Worm (Caenorhabditis elegans) whole organism, L2 larva: ENCODE results near the gene F07H5.7.
A peak's percentile ranks its signal among the peaks of the same experiment; 100 is the strongest.

ENCODE experiments used
- C34F6.9 ChIP-seq: fragments of 150-350 bp; optimal IDR thresholded peaks from 2 replicates; lab custom pipeline; 2014; ENCODE audit warnings: missing biosample characterization, missing genetic modification characterization
- F13H6.1 ChIP-seq: sonication (generic microtip); optimal IDR thresholded peaks from 2 replicates; lab custom pipeline; 2016; ENCODE audit warnings: missing genetic modification characterization, missing compliant biosample characterization
- R02D3.7 ChIP-seq: fragments of 150-350 bp; optimal IDR thresholded peaks from 2 replicates; lab custom pipeline; 2014; ENCODE audit warnings: missing biosample characterization, missing genetic modification characterization
- Y55F3AM.14 ChIP-seq: fragments of 200-800 bp; sonication (Bioruptor generic); optimal IDR thresholded peaks from 2 replicates; lab custom pipeline; 2018; ENCODE audit warnings: mild to moderate bottlenecking, missing genetic modification characterization, missing compliant biosample characterization
- ZK546.5 ChIP-seq: sonication (generic microtip); optimal IDR thresholded peaks from 2 replicates; lab custom pipeline; 2017; ENCODE audit warnings: missing biosample characterization, missing genetic modification characterization
- alr-1 ChIP-seq: fragments of 150-350 bp; optimal IDR thresholded peaks from 2 replicates; lab custom pipeline; 2014; ENCODE audit warnings: missing biosample characterization, missing genetic modification characterization
- aly-2 ChIP-seq: fragments of 150-350 bp; optimal IDR thresholded peaks from 2 replicates; lab custom pipeline; 2014; ENCODE audit warnings: missing biosample characterization, missing genetic modification characterization
- ama-1 ChIP-seq: fragments of 150-350 bp; optimal IDR thresholded peaks from 2 replicates; lab custom pipeline; 2018; ENCODE audit warnings: inconsistent platforms
- blmp-1 ChIP-seq: sonication (generic microtip); optimal IDR thresholded peaks from 2 replicates; lab custom pipeline; 2017; ENCODE audit warnings: missing genetic modification characterization, mild to moderate bottlenecking, missing compliant biosample characterization, antibody characterized with exemption, moderate library complexity; ENCODE audit not compliant: insufficient read depth
- ceh-16 ChIP-seq: fragments of 150-350 bp; optimal IDR thresholded peaks from 2 replicates; lab custom pipeline; 2014; ENCODE audit warnings: missing biosample characterization, missing genetic modification characterization
- ceh-82 ChIP-seq: fragments of 150-350 bp; optimal IDR thresholded peaks from 2 replicates; lab custom pipeline; 2014; ENCODE audit warnings: missing biosample characterization, missing genetic modification characterization
- crh-2 ChIP-seq: sonication (generic microtip); optimal IDR thresholded peaks from 2 replicates; lab custom pipeline; 2017; ENCODE audit warnings: missing biosample characterization, missing genetic modification characterization
- dmd-4 ChIP-seq: sonication (generic microtip); optimal IDR thresholded peaks from 2 replicates; lab custom pipeline; 2017; ENCODE audit warnings: missing biosample characterization, missing genetic modification characterization
- egl-27 ChIP-seq: sonication (generic microtip); optimal IDR thresholded peaks from 3 replicates; lab custom pipeline; 2017; ENCODE audit warnings: missing biosample characterization, missing genetic modification reagents, missing genetic modification characterization
- elt-1 ChIP-seq: fragments of 150-350 bp; optimal IDR thresholded peaks from 2 replicates; lab custom pipeline; 2014; ENCODE audit warnings: missing biosample characterization, missing genetic modification characterization
- elt-3 ChIP-seq: sonication (generic microtip); optimal IDR thresholded peaks from 2 replicates; lab custom pipeline; 2017; ENCODE audit warnings: missing biosample characterization, missing genetic modification characterization
- fos-1 ChIP-seq: fragments of 150-350 bp; optimal IDR thresholded peaks from 2 replicates; lab custom pipeline; 2014; ENCODE audit warnings: missing biosample characterization, missing genetic modification characterization
- gmeb-1 ChIP-seq: fragments of 150-350 bp; optimal IDR thresholded peaks from 2 replicates; lab custom pipeline; 2014; ENCODE audit warnings: missing biosample characterization, missing genetic modification characterization
- lin-11 ChIP-seq: fragments of 150-350 bp; sonication (generic microtip); optimal IDR thresholded peaks from 2 replicates; lab custom pipeline; 2014; ENCODE audit warnings: missing biosample characterization, missing genetic modification characterization, inconsistent platforms, mixed read lengths
- lin-13 ChIP-seq: fragments of 150-350 bp; optimal IDR thresholded peaks from 2 replicates; lab custom pipeline; 2014; ENCODE audit warnings: missing biosample characterization, missing genetic modification reagents, missing genetic modification characterization
- lin-39 ChIP-seq: fragments of 150-350 bp; optimal IDR thresholded peaks from 2 replicates; lab custom pipeline; 2014; ENCODE audit warnings: missing biosample characterization, missing genetic modification reagents, missing genetic modification characterization
- lsy-2 ChIP-seq, 2 experiments: fragments of 150-350 bp in 1 of 2; sonication (generic microtip) in 1 of 2; optimal IDR thresholded peaks; 2 replicates each; lab custom pipeline; 2014 to 2017; ENCODE audit warnings: missing biosample characterization in 2 of 2, missing genetic modification characterization in 2 of 2
- mab-5 ChIP-seq: fragments of 150-350 bp; optimal IDR thresholded peaks from 2 replicates; lab custom pipeline; 2014; ENCODE audit warnings: missing biosample characterization, missing genetic modification characterization
- mbf-1 ChIP-seq: sonication (generic microtip); optimal IDR thresholded peaks from 2 replicates; lab custom pipeline; 2017; ENCODE audit warnings: missing biosample characterization, missing genetic modification characterization
- mdl-1 ChIP-seq, 2 experiments: fragments of 150-350 bp in 1 of 2; sonication (generic microtip) in 1 of 2; optimal IDR thresholded peaks; 2 replicates each; lab custom pipeline; 2017; ENCODE audit warnings: missing biosample characterization in 2 of 2, missing genetic modification characterization in 2 of 2
- nhr-10 ChIP-seq: sonication (generic microtip); optimal IDR thresholded peaks from 2 replicates; lab custom pipeline; 2017; ENCODE audit warnings: missing biosample characterization, missing genetic modification characterization
- nhr-11 ChIP-seq: fragments of 150-350 bp; optimal IDR thresholded peaks from 2 replicates; lab custom pipeline; 2014; ENCODE audit warnings: missing biosample characterization, missing genetic modification characterization
- nhr-12 ChIP-seq: fragments of 150-350 bp; optimal IDR thresholded peaks from 2 replicates; lab custom pipeline; 2014; ENCODE audit warnings: missing biosample characterization, missing genetic modification characterization
- nhr-129 ChIP-seq: fragments of 150-350 bp; optimal IDR thresholded peaks from 2 replicates; lab custom pipeline; 2014; ENCODE audit warnings: missing biosample characterization, missing genetic modification characterization
- nhr-21 ChIP-seq: fragments of 150-350 bp; optimal IDR thresholded peaks from 2 replicates; lab custom pipeline; 2014; ENCODE audit warnings: missing biosample characterization, missing genetic modification characterization
- nhr-23 ChIP-seq: fragments of 150-350 bp; optimal IDR thresholded peaks from 2 replicates; lab custom pipeline; 2014; ENCODE audit warnings: missing biosample characterization, missing genetic modification reagents, missing genetic modification characterization
- nhr-237 ChIP-seq: fragments of 150-350 bp; optimal IDR thresholded peaks from 2 replicates; lab custom pipeline; 2014; ENCODE audit warnings: missing biosample characterization, missing genetic modification characterization
- nhr-25 ChIP-seq: fragments of 150-350 bp; sonication (generic microtip); optimal IDR thresholded peaks from 3 replicates; lab custom pipeline; 2014; ENCODE audit warnings: missing biosample characterization, missing genetic modification characterization
- nhr-6 ChIP-seq: fragments of 150-350 bp; optimal IDR thresholded peaks from 2 replicates; lab custom pipeline; 2014; ENCODE audit warnings: missing biosample characterization, missing genetic modification characterization
- nhr-77 ChIP-seq: fragments of 150-350 bp; optimal IDR thresholded peaks from 2 replicates; lab custom pipeline; 2014; ENCODE audit warnings: missing biosample characterization, missing genetic modification characterization
- peb-1 ChIP-seq: fragments of 150-350 bp; optimal IDR thresholded peaks from 2 replicates; lab custom pipeline; 2014; ENCODE audit warnings: missing biosample characterization, missing genetic modification characterization
- sem-4 ChIP-seq: fragments of 150-350 bp; optimal IDR thresholded peaks from 2 replicates; lab custom pipeline; 2014; ENCODE audit warnings: missing biosample characterization, missing genetic modification reagents, missing genetic modification characterization
- skn-1 ChIP-seq: sonication (generic microtip); optimal IDR thresholded peaks from 2 replicates; lab custom pipeline; 2017; ENCODE audit warnings: missing biosample characterization, missing genetic modification characterization
- sma-3 ChIP-seq: sonication (generic microtip); optimal IDR thresholded peaks from 2 replicates; lab custom pipeline; 2016; ENCODE audit warnings: missing genetic modification reagents, missing genetic modification characterization, missing compliant biosample characterization
- sma-9 ChIP-seq, 2 experiments: fragments of 150-350 bp in 1 of 2; sonication (generic microtip) in 1 of 2; optimal IDR thresholded peaks; 2 replicates each; lab custom pipeline; 2014 to 2016; ENCODE audit warnings: missing genetic modification characterization in 2 of 2, mild to moderate bottlenecking in 1 of 2, missing biosample characterization in 1 of 2, missing compliant biosample characterization in 1 of 2, missing genetic modification reagents in 1 of 2, moderate library complexity in 1 of 2
- snpc-4 ChIP-seq: fragments of 150-350 bp; optimal IDR thresholded peaks from 2 replicates; lab custom pipeline; 2014; ENCODE audit warnings: missing biosample characterization, missing genetic modification characterization
- unc-39 ChIP-seq: fragments of 150-350 bp; optimal IDR thresholded peaks from 2 replicates; lab custom pipeline; 2014; ENCODE audit warnings: missing biosample characterization, missing genetic modification characterization
- unc-55 ChIP-seq: fragments of 150-350 bp; sonication (generic microtip); optimal IDR thresholded peaks from 3 replicates; lab custom pipeline; 2014; ENCODE audit warnings: missing biosample characterization, missing genetic modification reagents, missing genetic modification characterization
- unc-62 ChIP-seq: fragments of 150-350 bp; optimal IDR thresholded peaks from 2 replicates; lab custom pipeline; 2014; ENCODE audit warnings: missing biosample characterization, missing genetic modification reagents, missing genetic modification characterization
- zag-1 ChIP-seq: fragments of 150-350 bp; optimal IDR thresholded peaks from 2 replicates; lab custom pipeline; 2014; ENCODE audit warnings: missing biosample characterization, missing genetic modification characterization
- ztf-1 ChIP-seq: fragments of 200-800 bp; sonication (Bioruptor generic); conservative IDR thresholded peaks from 2 replicates; pipeline ENCODE4 v1.3.6; 2022; ENCODE audit warnings: missing genetic modification characterization, missing compliant biosample characterization
- ztf-11 ChIP-seq: sonication (generic microtip); optimal IDR thresholded peaks from 2 replicates; lab custom pipeline; 2017; ENCODE audit warnings: missing biosample characterization, missing genetic modification characterization
- ztf-4 ChIP-seq: fragments of 150-350 bp; optimal IDR thresholded peaks from 2 replicates; lab custom pipeline; 2014; ENCODE audit warnings: missing biosample characterization, missing genetic modification characterization

F07H5.7 gene

DNA sequence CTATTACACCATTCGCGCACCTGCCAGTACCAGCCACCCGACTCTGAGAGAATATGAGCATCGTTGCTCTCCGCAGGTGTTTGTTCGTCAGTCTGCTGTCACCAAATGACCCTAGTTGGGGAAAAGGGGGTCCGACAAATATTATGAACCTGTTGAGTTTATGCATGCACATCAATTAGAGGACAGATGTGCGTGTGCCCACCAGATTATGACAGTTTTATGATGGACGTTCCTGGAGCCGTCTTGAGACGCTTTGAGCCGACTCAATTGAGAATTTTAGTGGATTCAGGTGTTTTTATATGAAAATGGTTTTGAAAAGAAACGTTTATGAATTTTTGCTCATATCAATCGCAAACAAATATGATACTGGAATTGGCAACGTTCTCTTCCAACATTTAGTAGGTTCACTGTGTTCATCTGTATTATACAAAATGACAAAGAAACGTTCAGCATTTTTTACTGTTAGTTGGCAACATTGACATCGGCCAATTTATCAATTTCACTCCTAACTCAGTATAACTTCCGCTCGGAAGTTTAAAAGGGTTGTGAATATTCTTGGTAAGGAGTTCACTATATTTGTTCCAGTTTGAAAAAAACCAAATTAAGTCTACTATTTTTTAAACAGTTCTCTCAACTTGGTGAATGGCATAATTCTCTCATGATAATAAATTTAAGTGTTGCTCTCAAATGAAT lies 46.6 kb downstream of the F07H5.7 start:
- TF ChIP-seq mab-5 (tag; lab: Kevin White, UChicago) (no peak), ceh-16 (tag; lab: Kevin White, UChicago) (no peak), nhr-25 (peak; percentile 97), nhr-129 (peak; percentile 75), sem-4 (tag; lab: Kevin White, UChicago) (peak; percentile 76), snpc-4 (tag; lab: Kevin White, UChicago) (peak; percentile 1), lin-11 (tag; lab: Kevin White, UChicago) (peak; percentile 23), lin-13 (peak; percentile 51), dmd-4 (tag; lab: Kevin White, UChicago) (no peak), unc-39 (no peak), F13H6.1 (tag; lab: Kevin White, UChicago) (peak; percentile 48), sma-3 (GFP tag; lab: Kevin White, UChicago) (peak; percentile 69), nhr-12 (tag; lab: Kevin White, UChicago) (no peak), ztf-1 (GFP tag; lab: Robert Waterston, UW) (0 out of 2 replicates have a peak, but pooled peaks have one; percentile 85), peb-1 (tag; lab: Kevin White, UChicago) (no peak), nhr-10 (tag; lab: Kevin White, UChicago) (no peak), mdl-1 (tag; optimal IDR thresholded peaks at IDR 0.05; lab: Kevin White, UChicago) (no peak), mbf-1 (tag; lab: Kevin White, UChicago) (no peak), unc-62 (GFP tag; lab: Kevin White, UChicago) (no peak), lin-39 (tag; lab: Kevin White, UChicago) (no peak), lsy-2 (tag; optimal IDR thresholded peaks at IDR 0.05; lab: Kevin White, UChicago) (peak in 1 of 2 experiments; percentile 55), ama-1 (peak; percentile 96), sma-9 (GFP tag; optimal IDR thresholded peaks at IDR 0.05; lab: Kevin White, UChicago) (peak; percentile 73), sma-9 (tag; optimal IDR thresholded peaks at IDR 0.05; lab: Kevin White, UChicago) (no peak), zag-1 (no peak), nhr-77 (no peak), nhr-6 (tag; lab: Kevin White, UChicago) (peak; percentile 1), elt-3 (tag; lab: Kevin White, UChicago) (no peak), nhr-23 (no peak), ztf-4 (tag; lab: Kevin White, UChicago) (peak; percentile 93), nhr-21 (tag; lab: Kevin White, UChicago) (peak; percentile 82), fos-1 (tag; lab: Kevin White, UChicago) (no peak), nhr-11 (tag; lab: Kevin White, UChicago) (no peak), C34F6.9 (tag; lab: Kevin White, UChicago) (peak; percentile 25), skn-1 (tag; lab: Kevin White, UChicago) (no peak), crh-2 (peak; percentile 17), alr-1 (tag; lab: Kevin White, UChicago) (no peak), Y55F3AM.14 (GFP tag; lab: Kevin White, UChicago) (no peak), R02D3.7 (tag; lab: Kevin White, UChicago) (no peak), ztf-11 (no peak), nhr-237 (tag; lab: Kevin White, UChicago) (no peak), elt-1 (no peak), gmeb-1 (tag; lab: Kevin White, UChicago) (no peak), ceh-82 (tag; lab: Kevin White, UChicago) (no peak), blmp-1 (no peak), unc-55 (GFP tag; lab: Kevin White, UChicago) (no peak), egl-27 (tag; lab: Kevin White, UChicago) (no peak), aly-2 (tag; lab: Kevin White, UChicago) (no peak), ZK546.5 (tag; lab: Kevin White, UChicago) (no peak)
